Worm (Caenorhabditis elegans): ENCODE data around the gene txt-13.
A peak's percentile ranks its signal among the peaks of the same experiment; 100 is the strongest.

- TF ChIP-seq unc-62 (GFP tag; optimal IDR thresholded peaks at IDR 0.05) (no peak), blmp-1 (tag; optimal IDR thresholded peaks at IDR 0.05; ENCODE audit: insufficient read depth) (peak; percentile 50), nhr-11 (tag; optimal IDR thresholded peaks at IDR 0.05) (peak; percentile 40), nhr-237 (tag; optimal IDR thresholded peaks at IDR 0.05) (no peak), aly-2 (tag; optimal IDR thresholded peaks at IDR 0.05) (no peak), zag-1 (tag; optimal IDR thresholded peaks at IDR 0.05) (peak; percentile 88)
These were observed 21.4 kb upstream of the txt-13 start for ce11 chrII:10548778-10549671.

Data from whole organism, L2 larva.